Worm (Caenorhabditis elegans) whole organism, L4 larva: ENCODE data around the gene ttr-31.
A peak's percentile ranks its signal among the peaks of the same experiment; 100 is the strongest.

Experiments used
- F49E8.2 ChIP-seq: sonication (generic microtip); optimal IDR thresholded peaks from 2 replicates; lab custom pipeline; 2016; ENCODE audit warnings: missing compliant biosample characterization, mild to moderate bottlenecking, missing genetic modification characterization, borderline replicate concordance
- T20F7.1 ChIP-seq: fragments of 200-800 bp; sonication (Bioruptor generic); optimal IDR thresholded peaks from 2 replicates; lab custom pipeline; 2018; ENCODE audit warnings: mild to moderate bottlenecking, missing genetic modification characterization, missing compliant biosample characterization
- T26A8.4 ChIP-seq: fragments of 200-800 bp; sonication (Bioruptor generic); IDR thresholded peaks from 2 replicates; pipeline ENCODE4 v1.3.6; 2022; ENCODE audit warnings: missing genetic modification characterization, missing compliant biosample characterization
- Y48G9A.11 ChIP-seq: fragments of 200-800 bp; sonication (Bioruptor generic); IDR thresholded peaks from 2 replicates; pipeline ENCODE4 v1.3.6; 2022; ENCODE audit warnings: missing genetic modification reagents, missing genetic modification characterization, missing compliant biosample characterization
- Y75B8A.6 ChIP-seq: fragments of 200-800 bp; sonication (Bioruptor generic); IDR thresholded peaks from 2 replicates; pipeline ENCODE4 v1.3.6; 2022; ENCODE audit warnings: missing genetic modification reagents, missing genetic modification characterization, missing compliant biosample characterization
- ZK546.5 ChIP-seq, 2 experiments: sonication (generic microtip); optimal IDR thresholded peaks; 2 replicates each; lab custom pipeline; 2017; ENCODE audit warnings: missing biosample characterization in 2 of 2, missing genetic modification characterization in 2 of 2
- aha-1 ChIP-seq: fragments of 150-350 bp; peaks from one replicate; lab custom pipeline; 2014; ENCODE audit warnings: missing biosample characterization, missing genetic modification characterization
- aly-2 ChIP-seq: sonication (generic microtip); optimal IDR thresholded peaks from 2 replicates; lab custom pipeline; 2018; ENCODE audit warnings: missing biosample characterization, missing genetic modification characterization
- arid-1 ChIP-seq: fragments of 200-800 bp; sonication (Bioruptor generic); conservative IDR thresholded peaks from 2 replicates; pipeline ENCODE4 v1.3.6; 2022; ENCODE audit warnings: missing genetic modification reagents, missing genetic modification characterization, missing compliant biosample characterization
- attf-4 ChIP-seq: sonication (generic microtip); optimal IDR thresholded peaks from 3 replicates; lab custom pipeline; 2017; ENCODE audit warnings: missing biosample characterization, missing genetic modification characterization
- ceh-44 ChIP-seq: fragments of 200-800 bp; sonication (Bioruptor generic); IDR thresholded peaks from 2 replicates; pipeline ENCODE4 v1.3.6; 2022; ENCODE audit warnings: missing genetic modification reagents, missing genetic modification characterization, missing compliant biosample characterization
- ceh-82 ChIP-seq: sonication (generic microtip); optimal IDR thresholded peaks from 2 replicates; lab custom pipeline; 2017; ENCODE audit warnings: missing biosample characterization, missing genetic modification characterization
- ces-1 ChIP-seq: fragments of 150-350 bp; sonication (generic microtip); optimal IDR thresholded peaks from 4 replicates; lab custom pipeline; 2014; ENCODE audit warnings: missing biosample characterization, missing genetic modification reagents, missing genetic modification characterization
- cey-2 ChIP-seq: sonication (generic microtip); optimal IDR thresholded peaks from 3 replicates; lab custom pipeline; 2017; ENCODE audit warnings: missing genetic modification characterization, mild to moderate bottlenecking, missing compliant biosample characterization, antibody characterized with exemption, borderline replicate concordance; ENCODE audit not compliant: insufficient read depth
- ctbp-1 ChIP-seq: fragments of 200-800 bp; sonication (Bioruptor generic); IDR thresholded peaks from 2 replicates; pipeline ENCODE4 v1.3.6; 2022; ENCODE audit warnings: missing genetic modification reagents, missing genetic modification characterization, missing compliant biosample characterization
- dmd-8 ChIP-seq: fragments of 200-800 bp; sonication (Bioruptor generic); IDR thresholded peaks from 2 replicates; pipeline ENCODE4 v1.3.6; 2022; ENCODE audit warnings: missing genetic modification characterization, missing compliant biosample characterization
- dmd-9 ChIP-seq: fragments of 200-800 bp; sonication (Bioruptor generic); IDR thresholded peaks from 2 replicates; pipeline ENCODE4 v1.3.6; 2022; ENCODE audit warnings: missing genetic modification reagents, missing genetic modification characterization, missing compliant biosample characterization
- dpl-1 ChIP-seq: fragments of 150-350 bp; optimal IDR thresholded peaks from 2 replicates; lab custom pipeline; 2014; ENCODE audit warnings: missing biosample characterization, missing genetic modification reagents, missing genetic modification characterization
- dve-1 ChIP-seq: sonication (generic microtip); optimal IDR thresholded peaks from 2 replicates; lab custom pipeline; 2017; ENCODE audit warnings: antibody characterized with exemption, mild to moderate bottlenecking, missing genetic modification characterization, missing compliant biosample characterization; ENCODE audit not compliant: insufficient read depth
- egl-27 ChIP-seq: sonication (generic microtip); optimal IDR thresholded peaks from 3 replicates; lab custom pipeline; 2017; ENCODE audit warnings: missing biosample characterization, missing genetic modification reagents, missing genetic modification characterization
- fos-1 ChIP-seq: fragments of 150-350 bp; optimal IDR thresholded peaks from 2 replicates; lab custom pipeline; 2014; ENCODE audit warnings: missing biosample characterization, missing genetic modification characterization
- gei-8 ChIP-seq: fragments of 200-800 bp; sonication (Bioruptor generic); optimal IDR thresholded peaks from 2 replicates; lab custom pipeline; 2018; ENCODE audit warnings: mild to moderate bottlenecking, missing genetic modification characterization, missing compliant biosample characterization
- hlh-30 ChIP-seq: sonication (generic microtip); optimal IDR thresholded peaks from 2 replicates; lab custom pipeline; 2017; ENCODE audit warnings: antibody characterized with exemption, mild to moderate bottlenecking, missing genetic modification characterization, missing compliant biosample characterization; ENCODE audit not compliant: insufficient read depth
- hmg-1.1 ChIP-seq: fragments of 200-800 bp; sonication (Bioruptor generic); IDR thresholded peaks from 2 replicates; pipeline ENCODE4 v1.3.6; 2022; ENCODE audit warnings: missing genetic modification reagents, missing genetic modification characterization, missing compliant biosample characterization
- lim-7 ChIP-seq: fragments of 200-800 bp; sonication (Bioruptor generic); IDR thresholded peaks from 2 replicates; pipeline ENCODE4 v1.3.6; 2022; ENCODE audit warnings: missing genetic modification characterization, missing compliant biosample characterization
- lin-15B ChIP-seq: fragments of 150-350 bp; sonication (generic microtip); optimal IDR thresholded peaks from 3 replicates; lab custom pipeline; 2014; ENCODE audit warnings: missing biosample characterization, missing genetic modification characterization
- lin-38 ChIP-seq: fragments of 200-800 bp; sonication (Bioruptor generic); IDR thresholded peaks from 2 replicates; pipeline ENCODE4 v1.3.6; 2022; ENCODE audit warnings: missing genetic modification reagents, missing genetic modification characterization, missing compliant biosample characterization
- madf-5 ChIP-seq, 2 experiments: fragments of 200-800 bp; sonication (Bioruptor generic); IDR thresholded peaks; 2 replicates each; pipeline ENCODE4 v1.3.6; 2022; ENCODE audit warnings: missing compliant biosample characterization in 2 of 2, missing genetic modification characterization in 2 of 2
- madf-9 ChIP-seq: fragments of 200-800 bp; sonication (Bioruptor generic); conservative IDR thresholded peaks from 2 replicates; pipeline ENCODE4 v1.3.6; 2022; ENCODE audit warnings: missing genetic modification reagents, missing genetic modification characterization, missing compliant biosample characterization
- mdl-1 ChIP-seq, 2 experiments: fragments of 150-350 bp in 1 of 2; sonication (generic microtip) in 1 of 2; optimal IDR thresholded peaks; 2 replicates each; lab custom pipeline; 2014 to 2017; ENCODE audit warnings: missing biosample characterization in 2 of 2, missing genetic modification characterization in 2 of 2
- mxl-2 ChIP-seq: fragments of 200-800 bp; sonication (Bioruptor generic); conservative IDR thresholded peaks from 2 replicates; pipeline ENCODE4 v1.3.6; 2022; ENCODE audit warnings: missing genetic modification reagents, missing genetic modification characterization, missing compliant biosample characterization
- nhr-11 ChIP-seq: fragments of 150-350 bp; optimal IDR thresholded peaks from 2 replicates; lab custom pipeline; 2014; ENCODE audit warnings: missing biosample characterization, missing genetic modification characterization
- nhr-237 ChIP-seq: sonication (generic microtip); optimal IDR thresholded peaks from 2 replicates; lab custom pipeline; 2017; ENCODE audit warnings: missing biosample characterization, missing genetic modification characterization
- pqm-1 ChIP-seq: sonication (generic microtip); optimal IDR thresholded peaks from 2 replicates; lab custom pipeline; 2017; ENCODE audit warnings: missing biosample characterization, missing genetic modification characterization
- saeg-2 ChIP-seq: fragments of 200-800 bp; sonication (Bioruptor generic); IDR thresholded peaks from 2 replicates; pipeline ENCODE4 v1.3.6; 2022; ENCODE audit warnings: missing genetic modification reagents, missing genetic modification characterization, missing compliant biosample characterization
- set-16 ChIP-seq: fragments of 200-800 bp; sonication (Bioruptor generic); IDR thresholded peaks from 2 replicates; pipeline ENCODE4 v1.3.6; 2022; ENCODE audit warnings: missing genetic modification reagents, missing genetic modification characterization, missing compliant biosample characterization
- skn-1 ChIP-seq: fragments of 150-350 bp; optimal IDR thresholded peaks from 2 replicates; lab custom pipeline; 2014; ENCODE audit warnings: missing biosample characterization, missing genetic modification characterization
- snpc-1.2 ChIP-seq: fragments of 200-800 bp; sonication (Bioruptor generic); IDR thresholded peaks from 2 replicates; pipeline ENCODE4 v1.3.6; 2022; ENCODE audit warnings: missing genetic modification reagents, missing genetic modification characterization, missing compliant biosample characterization
- snpc-4 ChIP-seq: fragments of 150-350 bp; optimal IDR thresholded peaks from 2 replicates; lab custom pipeline; 2014; ENCODE audit warnings: missing biosample characterization, missing genetic modification characterization
- spr-3 ChIP-seq: fragments of 200-800 bp; sonication (Bioruptor generic); optimal IDR thresholded peaks from 2 replicates; lab custom pipeline; 2018; ENCODE audit warnings: mild to moderate bottlenecking, missing genetic modification characterization, missing compliant biosample characterization
- tra-1 ChIP-seq: fragments of 200-800 bp; sonication (Bioruptor generic); IDR thresholded peaks from 2 replicates; pipeline ENCODE4 v1.3.6; 2022; ENCODE audit warnings: missing genetic modification reagents, missing genetic modification characterization, missing compliant biosample characterization
- unc-130 ChIP-seq: sonication (generic microtip); optimal IDR thresholded peaks from 2 replicates; lab custom pipeline; 2016; ENCODE audit warnings: missing genetic modification reagents, missing genetic modification characterization, missing compliant biosample characterization
- unc-62 ChIP-seq, 3 experiments: fragments of 150-350 bp in 1 of 3; sonication (generic microtip); optimal IDR thresholded peaks in 2 of 3; peaks in 1 of 3; 1 replicate in 1 of 3; 2 replicates in 2 of 3; lab custom pipeline; 2014 to 2017; ENCODE audit warnings: missing biosample characterization in 3 of 3, missing genetic modification characterization in 3 of 3, missing genetic modification reagents in 3 of 3, missing genotype in 1 of 3
- zag-1 ChIP-seq: fragments of 150-350 bp; optimal IDR thresholded peaks from 2 replicates; lab custom pipeline; 2014; ENCODE audit warnings: missing biosample characterization, missing genetic modification characterization
- zip-11 ChIP-seq: fragments of 200-800 bp; sonication (Bioruptor generic); IDR thresholded peaks from 2 replicates; pipeline ENCODE4 v1.3.6; 2022; ENCODE audit warnings: missing genetic modification characterization, missing compliant biosample characterization
- zip-2 ChIP-seq: fragments of 150-350 bp; optimal IDR thresholded peaks from 2 replicates; lab custom pipeline; 2014; ENCODE audit warnings: missing biosample characterization, missing genetic modification characterization

The ttr-31 gene

DNA sequence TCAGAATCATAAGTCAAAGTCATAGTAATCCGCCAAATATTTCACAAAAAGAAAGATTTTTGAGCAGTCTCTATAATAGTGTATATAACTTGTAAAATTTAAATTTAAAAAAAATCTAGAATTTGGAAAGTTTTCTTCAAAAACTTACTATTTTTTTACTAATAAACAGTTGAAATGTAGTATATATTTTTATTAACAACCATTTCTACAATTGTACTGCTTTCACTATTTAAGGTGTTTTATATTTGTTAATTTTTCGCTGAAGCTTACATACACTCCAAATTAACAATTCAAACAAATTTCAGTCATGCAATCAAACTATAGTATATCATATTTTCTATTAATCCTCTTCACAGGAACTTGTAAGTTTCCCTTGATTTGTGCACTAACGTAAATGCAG, 42.6 kb downstream of the ttr-31 start, which contains the start of gene lge-1:
Gene lge-1, plus strand, starts transcription at position 301 of the 400 bp plus-strand sequence.
- TF ChIP-seq saeg-2 (no peak), lim-7 (no peak), T26A8.4 (GFP tag; lab: Robert Waterston, UW) (no peak), gei-8 (GFP tag; lab: Kevin White, UChicago) (no peak), aha-1 (tag; lab: Kevin White, UChicago) (no peak), cey-2 (no peak), mdl-1 (tag; optimal IDR thresholded peaks at IDR 0.05; lab: Kevin White, UChicago) (no peak), dpl-1 (GFP tag; lab: Kevin White, UChicago) (no peak), dmd-8 (no peak), unc-130 (GFP tag; lab: Kevin White, UChicago) (no peak)

DNA sequence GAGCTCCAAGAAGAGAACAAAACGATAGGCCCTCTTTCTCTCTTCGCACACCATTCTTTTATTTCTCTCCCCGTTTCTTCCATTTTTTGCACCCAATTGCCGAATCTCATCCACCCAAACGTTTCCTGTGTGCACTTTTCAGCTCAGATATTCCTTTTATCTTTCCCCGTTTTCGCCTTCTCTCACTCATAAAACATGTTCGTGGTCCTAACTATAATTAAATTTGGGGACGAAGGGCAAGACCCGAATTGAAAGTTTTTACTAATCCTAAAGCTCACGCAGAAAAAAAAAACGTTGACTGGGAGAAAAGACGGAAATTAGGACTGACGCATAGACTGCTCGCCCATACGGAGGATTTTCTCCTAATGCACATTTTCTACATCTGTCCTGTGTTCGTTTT, 43.3 kb downstream of the ttr-31 start:
- peak; percentile 54 for TF ChIP-seq ces-1
- no peak for TF ChIP-seq nhr-237 (tag; lab: Kevin White, UChicago)

DNA sequence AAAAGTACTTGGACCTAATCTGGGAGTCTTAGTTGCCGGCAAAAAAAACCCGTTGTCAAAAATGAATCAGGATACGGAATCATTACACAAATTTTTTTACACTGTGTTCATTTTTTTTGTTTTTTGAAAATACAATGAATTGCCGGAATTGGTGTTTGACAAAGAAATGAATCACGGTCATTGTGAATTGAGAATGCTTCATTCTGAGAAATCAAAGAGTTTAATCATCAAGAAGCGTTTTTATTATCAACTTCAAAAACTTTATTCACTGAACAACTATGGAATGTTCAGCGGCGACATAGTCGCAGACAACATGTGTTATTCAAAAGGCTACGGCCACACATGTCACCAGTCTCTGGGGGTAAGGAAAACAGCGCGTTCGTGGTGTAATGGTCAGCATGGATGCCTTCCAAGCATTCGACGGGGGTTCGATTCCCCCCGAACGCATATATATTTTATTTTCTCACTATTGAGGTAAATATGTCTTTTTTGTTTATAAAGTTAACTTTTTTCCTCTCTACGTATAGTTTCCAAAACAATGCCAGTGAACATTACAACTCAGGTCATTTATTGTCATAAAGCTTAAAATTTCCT, 45.3 kb downstream of the ttr-31 start, which contains the start of gene nas-10:
Gene nas-10, minus strand, starts transcription at position 51 of the 594 bp plus-strand sequence.
- peak in 1 of 2 experiments; percentile 21 for TF ChIP-seq unc-62 (GFP tag; optimal IDR thresholded peaks at IDR 0.05 in 1 of 2; lab: Kevin White, UChicago)
- no peak for TF ChIP-seq unc-62 (tag; optimal IDR thresholded peaks at IDR 0.05; lab: Kevin White, UChicago)
- no peak for TF ChIP-seq pqm-1
- 0 out of 2 replicates have a peak, but pooled peaks have one; percentile 48 for TF ChIP-seq zip-11 (GFP tag; lab: Robert Waterston, UW)
- TF ChIP-seq zag-1 (tag; lab: Kevin White, UChicago) = no peak
- peak; percentile 91 for TF ChIP-seq arid-1
- TF ChIP-seq attf-4 (tag; lab: Kevin White, UChicago) = no peak
- TF ChIP-seq hlh-30 (tag; lab: Kevin White, UChicago) = peak; percentile 44
- 0 out of 2 replicates have a peak, but pooled peaks have one; percentile 13 for TF ChIP-seq mxl-2 (GFP tag; lab: Robert Waterston, UW)
- TF ChIP-seq ctbp-1 = peak; percentile 90
- TF ChIP-seq zip-2 (tag; lab: Kevin White, UChicago) = peak; percentile 40
- TF ChIP-seq mdl-1 (tag; optimal IDR thresholded peaks at IDR 0.05; lab: Kevin White, UChicago) = peak in 1 of 2 experiments; percentile 57
- peak; percentile 21 for TF ChIP-seq gei-8 (GFP tag; lab: Kevin White, UChicago)
- peak; percentile 85 for TF ChIP-seq madf-9 (GFP tag; lab: Robert Waterston, UW)
- no peak for TF ChIP-seq fos-1 (tag; lab: Kevin White, UChicago)
- TF ChIP-seq dmd-8 = peak; percentile 82
- no peak for TF ChIP-seq snpc-4 (tag; lab: Kevin White, UChicago)
- TF ChIP-seq aha-1 (tag; lab: Kevin White, UChicago) = peak; percentile 94
- TF ChIP-seq hmg-1.1 = peak; percentile 96
- no peak for TF ChIP-seq aly-2 (tag; lab: Kevin White, UChicago)
- TF ChIP-seq tra-1 (GFP tag; lab: Robert Waterston, UW) = peak; percentile 90
- TF ChIP-seq lin-38 (GFP tag; lab: Robert Waterston, UW) = no peak
- TF ChIP-seq dve-1 (tag; lab: Kevin White, UChicago) = no peak
- no peak for TF ChIP-seq set-16
- TF ChIP-seq lin-15B (tag; lab: Kevin White, UChicago) = no peak
- no peak for TF ChIP-seq ZK546.5 (tag; optimal IDR thresholded peaks at IDR 0.05; lab: Kevin White, UChicago)
- TF ChIP-seq Y75B8A.6 (GFP tag; lab: Robert Waterston, UW) = no peak
- TF ChIP-seq egl-27 = no peak
- peak; percentile 29 for TF ChIP-seq T20F7.1 (GFP tag; lab: Kevin White, UChicago)
- TF ChIP-seq dmd-9 (GFP tag; lab: Robert Waterston, UW) = peak; percentile 61; the same call in 1 of the 2 replicates
- peak; percentile 20 for TF ChIP-seq F49E8.2 (tag; lab: Kevin White, UChicago)
- TF ChIP-seq Y48G9A.11 (GFP tag; lab: Robert Waterston, UW) = peak; percentile 69; the same call in 1 of the 2 replicates
- peak; percentile 75 for TF ChIP-seq spr-3 (GFP tag; lab: Kevin White, UChicago)
- peak; percentile 73; the same call in 1 of the 2 replicates for TF ChIP-seq ceh-44
- TF ChIP-seq ceh-82 (tag; lab: Kevin White, UChicago) = no peak
- no peak; the same call in none of the 2 replicates for TF ChIP-seq snpc-1.2 (GFP tag; lab: Robert Waterston, UW)
- TF ChIP-seq skn-1 = no peak
- peak; percentile 34 to 87; a peak in 2 of 4 replicates for TF ChIP-seq madf-5 (GFP tag; IDR thresholded peaks at IDR 0.05; lab: Robert Waterston, UW)
- TF ChIP-seq nhr-11 (tag; lab: Kevin White, UChicago) = no peak
